Fruit fly (Drosophila melanogaster): ENCODE data around the gene mRpL10.

mRpL10 gene

DNA sequence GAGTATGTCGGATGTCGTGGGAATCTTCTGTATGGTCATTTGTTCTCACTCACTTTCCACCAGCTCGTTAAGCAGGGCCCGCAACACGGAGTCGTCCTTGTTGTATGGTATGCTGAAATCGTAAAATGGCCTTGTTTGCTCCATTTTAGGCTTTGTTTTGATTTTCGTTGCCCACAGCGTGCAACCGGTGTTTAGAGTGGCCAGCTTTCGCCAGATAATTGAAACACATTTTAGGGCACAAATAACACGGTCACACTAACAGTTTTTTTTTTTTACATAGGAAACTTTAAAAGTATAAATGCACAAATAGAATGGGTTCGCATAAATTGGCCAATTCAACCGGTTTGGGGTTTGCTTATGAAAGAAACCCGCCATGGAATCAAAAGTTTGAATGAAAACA lies 48.6 kb downstream of the mRpL10 start, which contains the start of gene Rpp30:
TSS of gene Rpp30 (minus strand) at position 200 of the 400 bp plus-strand sequence.
- TF ChIP-seq noc (tag; optimal IDR thresholded peaks at IDR 0.05): no peak
